Fruit fly (Drosophila melanogaster) whole organism, embryonic: Measurements from ENCODE around the gene CG12974.

Experiments
- Antp ChIP-seq: fragments of 200-800 bp; sonication (Bioruptor generic); optimal IDR thresholded peaks from 3 replicates; lab custom pipeline; 2016; ENCODE audit warnings: missing biosample characterization, missing genetic modification characterization
- C15 ChIP-seq: fragments of 200-800 bp; sonication (Bioruptor generic); IDR thresholded peaks from 3 replicates; pipeline ENCODE4 v1.3.6; 2022; ENCODE audit warnings: missing biosample characterization, missing genetic modification characterization
- CG10979 ChIP-seq: fragments of 200-800 bp; sonication (Bioruptor generic); optimal IDR thresholded peaks from 2 replicates; lab custom pipeline; 2018; ENCODE audit warnings: missing biosample characterization, mild to moderate bottlenecking, missing genetic modification characterization, moderate library complexity
- CG11085 ChIP-seq: fragments of 200-800 bp; sonication (Bioruptor generic); IDR thresholded peaks from 2 replicates; pipeline ENCODE4 v1.3.6; 2022; ENCODE audit warnings: missing biosample characterization, missing genetic modification characterization
- CG11560 ChIP-seq: fragments of 200-800 bp; sonication (Bioruptor generic); IDR thresholded peaks from 3 replicates; pipeline ENCODE4 v1.3.6; 2022; ENCODE audit warnings: missing biosample characterization, missing genetic modification characterization
- CG12219 ChIP-seq: fragments of 200-800 bp; sonication (Bioruptor generic); optimal IDR thresholded peaks from 3 replicates; lab custom pipeline; 2018; ENCODE audit warnings: missing biosample characterization, mild to moderate bottlenecking, missing genetic modification characterization
- CG13123 ChIP-seq: fragments of 200-800 bp; sonication (Bioruptor generic); optimal IDR thresholded peaks from 2 replicates; lab custom pipeline; 2016; ENCODE audit warnings: missing biosample characterization, missing genetic modification characterization
- CG13624 ChIP-seq: fragments of 200-800 bp; sonication (Bioruptor generic); optimal IDR thresholded peaks from 2 replicates; lab custom pipeline; 2016; ENCODE audit warnings: missing biosample characterization, missing genetic modification characterization
- CG13894 ChIP-seq: fragments of 200-800 bp; sonication (Bioruptor generic); optimal IDR thresholded peaks from 3 replicates; lab custom pipeline; 2018; ENCODE audit warnings: missing biosample characterization, mild to moderate bottlenecking, missing genetic modification characterization, moderate library complexity
- CG15073 ChIP-seq: fragments of 200-800 bp; sonication (Bioruptor generic); optimal IDR thresholded peaks from 2 replicates; lab custom pipeline; 2016; ENCODE audit warnings: missing biosample characterization, missing genetic modification characterization
- CG17829 ChIP-seq: fragments of 200-800 bp; optimal IDR thresholded peaks from 2 replicates; lab custom pipeline; 2019; ENCODE audit warnings: missing biosample characterization, mild to moderate bottlenecking, missing genetic modification characterization, moderate library complexity
- CG2129 ChIP-seq: fragments of 200-800 bp; sonication (Bioruptor generic); IDR thresholded peaks from 2 replicates; pipeline ENCODE4 v1.3.6; 2022; ENCODE audit warnings: missing biosample characterization, missing genetic modification characterization; ENCODE audit not compliant: partially characterized antibody
- CG30431 ChIP-seq: fragments of 200-800 bp; sonication (Bioruptor generic); optimal IDR thresholded peaks from 2 replicates; lab custom pipeline; 2017; ENCODE audit warnings: missing biosample characterization, missing genetic modification characterization
- CG31441 ChIP-seq: fragments of 200-800 bp; sonication (Bioruptor generic); IDR thresholded peaks from 2 replicates; pipeline ENCODE4 v1.3.6; 2022; ENCODE audit warnings: missing biosample characterization, missing genetic modification characterization
- CG3281 ChIP-seq: fragments of 200-800 bp; sonication (Bioruptor generic); optimal IDR thresholded peaks from 3 replicates; lab custom pipeline; 2017; ENCODE audit warnings: missing biosample characterization, mild to moderate bottlenecking, missing genetic modification characterization
- CG4617 ChIP-seq: fragments of 200-800 bp; sonication (Bioruptor generic); optimal IDR thresholded peaks from 3 replicates; lab custom pipeline; 2016; ENCODE audit warnings: missing biosample characterization, missing genetic modification characterization, borderline replicate concordance
- CG7556 ChIP-seq: fragments of 200-800 bp; sonication (Bioruptor generic); optimal IDR thresholded peaks from 2 replicates; lab custom pipeline; 2017; ENCODE audit warnings: missing biosample characterization, mild to moderate bottlenecking, missing genetic modification characterization
- CG9609 ChIP-seq: fragments of 200-800 bp; sonication (Bioruptor generic); optimal IDR thresholded peaks from 3 replicates; lab custom pipeline; 2016; ENCODE audit warnings: missing biosample characterization, missing genetic modification characterization
- CTCF ChIP-seq: fragments of 200-800 bp; sonication (Bioruptor generic); optimal IDR thresholded peaks from 2 replicates; lab custom pipeline; 2017; ENCODE audit warnings: missing biosample characterization, mild to moderate bottlenecking, missing genetic modification characterization, moderate library complexity
- D19A ChIP-seq: fragments of 200-800 bp; optimal IDR thresholded peaks from 3 replicates; lab custom pipeline; 2019; ENCODE audit warnings: missing biosample characterization, mild to moderate bottlenecking, missing genetic modification characterization, moderate library complexity
- Dip2 ChIP-seq: fragments of 200-800 bp; sonication (Bioruptor generic); IDR thresholded peaks from 2 replicates; pipeline ENCODE4 v1.3.6; 2022; ENCODE audit warnings: missing biosample characterization, missing genetic modification characterization
- E2f2 ChIP-seq: fragments of 200-800 bp; sonication (Bioruptor generic); IDR thresholded peaks from 2 replicates; pipeline ENCODE4 v1.3.6; 2022; ENCODE audit warnings: missing biosample characterization, missing genetic modification characterization
- Ets65A ChIP-seq: fragments of 200-800 bp; sonication (Bioruptor generic); peaks from one replicate; lab custom pipeline; 2016; ENCODE audit warnings: missing biosample characterization, missing genetic modification characterization
- Ets97D ChIP-seq: fragments of 200-800 bp; sonication (Bioruptor generic); optimal IDR thresholded peaks from 3 replicates; lab custom pipeline; 2016; ENCODE audit warnings: missing biosample characterization, missing genetic modification characterization
- Gsc ChIP-seq: fragments of 200-800 bp; sonication (Bioruptor generic); IDR thresholded peaks from 2 replicates; pipeline ENCODE4 v1.3.6; 2022; ENCODE audit warnings: missing biosample characterization, missing genetic modification characterization
- H2.0 ChIP-seq: fragments of 200-800 bp; sonication (Bioruptor generic); IDR thresholded peaks from 2 replicates; pipeline ENCODE4 v1.3.6; 2022; ENCODE audit warnings: missing biosample characterization, missing genetic modification characterization
- Hand ChIP-seq: fragments of 200-800 bp; sonication (Bioruptor generic); optimal IDR thresholded peaks from 2 replicates; lab custom pipeline; 2017; ENCODE audit warnings: mild to moderate bottlenecking, missing biosample characterization, missing genetic modification reagents, missing genetic modification characterization
- Hr51 ChIP-seq, 2 experiments: fragments of 200-800 bp; sonication (Bioruptor generic); optimal IDR thresholded peaks; 2 replicates in 1 of 2; 3 replicates in 1 of 2; lab custom pipeline; 2016 to 2018; ENCODE audit warnings: missing biosample characterization in 2 of 2, missing genetic modification characterization in 2 of 2, mild to moderate bottlenecking in 1 of 2, moderate library complexity in 1 of 2
- MESR4 ChIP-seq: fragments of 200-800 bp; sonication (Bioruptor generic); optimal IDR thresholded peaks from 2 replicates; lab custom pipeline; 2018; ENCODE audit warnings: missing biosample characterization, mild to moderate bottlenecking, missing genetic modification characterization, moderate library complexity
- Mes4 ChIP-seq: fragments of 200-800 bp; sonication (Bioruptor generic); optimal IDR thresholded peaks from 2 replicates; lab custom pipeline; 2016; ENCODE audit warnings: missing biosample characterization, missing genetic modification characterization
- Six4 ChIP-seq: fragments of 200-800 bp; sonication (Bioruptor generic); optimal IDR thresholded peaks from 2 replicates; lab custom pipeline; 2016; ENCODE audit warnings: missing biosample characterization, missing genetic modification characterization
- Tbp ChIP-seq: fragments of >200 bp; optimal IDR thresholded peaks from 2 replicates; lab custom pipeline; 2018; ENCODE audit warnings: missing biosample characterization, missing genetic modification characterization
- Usf ChIP-seq: fragments of 200-800 bp; sonication (Bioruptor generic); optimal IDR thresholded peaks from 2 replicates; lab custom pipeline; 2017; ENCODE audit warnings: missing genotype, missing biosample characterization, missing genetic modification characterization
- Vsx1 ChIP-seq: fragments of 200-800 bp; sonication (Bioruptor generic); optimal IDR thresholded peaks from 2 replicates; lab custom pipeline; 2017; ENCODE audit warnings: missing biosample characterization, mild to moderate bottlenecking, missing genetic modification characterization, missing genetic modification reagents
- abd-A ChIP-seq: fragments of 200-800 bp; sonication (Bioruptor generic); optimal IDR thresholded peaks from 3 replicates; lab custom pipeline; 2019; ENCODE audit warnings: missing biosample characterization, mild to moderate bottlenecking, missing genetic modification characterization, moderate library complexity
- aop ChIP-seq: fragments of 200-800 bp; sonication (Bioruptor generic); IDR thresholded peaks from 2 replicates; pipeline ENCODE4 v1.3.6; 2022; ENCODE audit warnings: missing biosample characterization, missing genetic modification characterization
- chif ChIP-seq, 2 experiments: fragments of 200-800 bp; sonication (Bioruptor generic); optimal IDR thresholded peaks; 3 replicates each; lab custom pipeline; 2016; ENCODE audit warnings: missing biosample characterization in 2 of 2, missing genetic modification characterization in 2 of 2
- gce ChIP-seq: fragments of 200-800 bp; sonication (Bioruptor generic); IDR thresholded peaks from 3 replicates; pipeline ENCODE4 v1.3.6; 2022; ENCODE audit warnings: missing biosample characterization, missing genetic modification characterization
- grn ChIP-seq: fragments of 200-800 bp; sonication (Bioruptor generic); optimal IDR thresholded peaks from 3 replicates; lab custom pipeline; 2017; ENCODE audit warnings: missing biosample characterization, missing genetic modification characterization
- gt ChIP-seq: fragments of 200-800 bp; sonication (Bioruptor generic); IDR thresholded peaks from 2 replicates; pipeline ENCODE4 v1.3.6; 2022; ENCODE audit warnings: missing biosample characterization, missing genetic modification characterization
- nom ChIP-seq: fragments of 200-800 bp; sonication (Bioruptor generic); optimal IDR thresholded peaks from 2 replicates; lab custom pipeline; 2017; ENCODE audit warnings: missing biosample characterization, missing genetic modification characterization, mild to moderate bottlenecking, moderate library complexity, missing genetic modification reagents
- odd ChIP-seq: fragments of 200-800 bp; sonication (Bioruptor generic); optimal IDR thresholded peaks from 2 replicates; lab custom pipeline; 2017; ENCODE audit warnings: missing biosample characterization, mild to moderate bottlenecking, missing genetic modification characterization
- ranshi ChIP-seq: fragments of 200-800 bp; sonication (Bioruptor generic); IDR thresholded peaks from 2 replicates; pipeline ENCODE4 v1.3.6; 2022; ENCODE audit warnings: missing biosample characterization, missing genetic modification characterization
- sens-2 ChIP-seq: fragments of 200-800 bp; sonication (Bioruptor generic); IDR thresholded peaks from 2 replicates; pipeline ENCODE4 v1.3.6; 2022; ENCODE audit warnings: missing biosample characterization, missing genetic modification characterization
- sqz ChIP-seq: fragments of 200-800 bp; sonication (Bioruptor generic); optimal IDR thresholded peaks from 3 replicates; lab custom pipeline; 2018; ENCODE audit warnings: missing biosample characterization, mild to moderate bottlenecking, missing genetic modification characterization
- stwl ChIP-seq: fragments of 200-800 bp; sonication (Bioruptor generic); optimal IDR thresholded peaks from 3 replicates; lab custom pipeline; 2018; ENCODE audit warnings: missing biosample characterization, mild to moderate bottlenecking, missing genetic modification characterization, moderate library complexity
- tap ChIP-seq: fragments of 200-800 bp; optimal IDR thresholded peaks from 3 replicates; lab custom pipeline; 2019; ENCODE audit warnings: missing biosample characterization, mild to moderate bottlenecking, missing genetic modification characterization, moderate library complexity
- trem ChIP-seq: fragments of 200-800 bp; optimal IDR thresholded peaks from 3 replicates; lab custom pipeline; 2019; ENCODE audit warnings: missing biosample characterization, mild to moderate bottlenecking, missing genetic modification characterization, moderate library complexity
- zf30C ChIP-seq: fragments of 200-800 bp; sonication (Bioruptor generic); optimal IDR thresholded peaks from 3 replicates; lab custom pipeline; 2018; ENCODE audit warnings: missing biosample characterization, mild to moderate bottlenecking, missing genetic modification characterization

The CG12974 gene

DNA sequence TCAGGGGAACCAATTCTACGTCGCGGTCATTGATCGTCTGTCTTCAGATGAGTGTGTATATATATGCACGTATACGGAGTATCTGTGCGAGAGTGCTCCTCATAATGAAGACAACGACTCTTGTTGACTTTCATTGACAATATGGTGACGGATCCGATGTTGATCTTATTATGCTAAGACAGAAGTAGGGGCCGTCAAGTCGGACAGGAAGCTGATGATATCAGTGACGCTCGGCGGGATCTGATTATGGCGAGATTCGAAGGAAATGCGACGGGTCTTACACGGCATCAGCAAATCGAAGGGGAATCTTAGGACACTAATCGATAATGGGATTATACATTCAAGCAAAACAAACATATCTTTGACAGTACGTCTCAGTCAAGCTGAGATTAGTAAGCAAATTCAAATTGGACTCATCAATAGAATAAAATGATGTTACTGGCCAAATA is 31.2 kb downstream of the CG12974 start:
- TF ChIP-seq Ets65A (GFP tag; lab: Kevin White, UChicago) (peak; percentile 74), nom (peak; percentile 5), stwl (tag; lab: Kevin White, UChicago) (no peak)

- peak; percentile 19 for TF ChIP-seq CG12219 (GFP tag; lab: Kevin White, UChicago)
- no peak for TF ChIP-seq gt (GFP tag; lab: Robert Waterston, UW)
- TF ChIP-seq Vsx1, result no peak
- TF ChIP-seq chif (GFP tag; optimal IDR thresholded peaks at IDR 0.05; lab: Kevin White, UChicago), result peak; percentile 36 to 52
- no peak for TF ChIP-seq Hand (GFP tag; lab: Kevin White, UChicago)
- no peak for TF ChIP-seq Mes4 (GFP tag; lab: Kevin White, UChicago)
- TF ChIP-seq Hr51 (GFP tag; optimal IDR thresholded peaks at IDR 0.05; lab: Kevin White, UChicago), result peak in 1 of 2 experiments; percentile 69
- no peak for TF ChIP-seq Usf (GFP tag; lab: Kevin White, UChicago)
- TF ChIP-seq Antp (GFP tag; lab: Kevin White, UChicago), result no peak
- no peak for TF ChIP-seq CG30431
- no peak for TF ChIP-seq CG13123 (GFP tag; lab: Kevin White, UChicago)
- TF ChIP-seq sqz (GFP tag; lab: Kevin White, UChicago), result no peak
- no peak for TF ChIP-seq CG15073
- no peak for TF ChIP-seq CG11560 (tag; lab: Robert Waterston, UW)
- TF ChIP-seq CG31441 (GFP tag; lab: Robert Waterston, UW), result peak; percentile 65
- no peak for TF ChIP-seq CG13624
- TF ChIP-seq CTCF (GFP tag; lab: Kevin White, UChicago), result no peak
- TF ChIP-seq CG10979 (tag; lab: Kevin White, UChicago), result peak; percentile 73
- peak; percentile 20; the same call in 1 of the 2 replicates for TF ChIP-seq ranshi
- peak; percentile 55 for TF ChIP-seq tap (tag; lab: Kevin White, UChicago)
- no peak for TF ChIP-seq odd (GFP tag; lab: Kevin White, UChicago)
- TF ChIP-seq CG13894 (tag; lab: Kevin White, UChicago), result no peak
- peak; percentile 36 for TF ChIP-seq D19A (tag; lab: Kevin White, UChicago)
- TF ChIP-seq CG4617 (GFP tag; lab: Kevin White, UChicago), result no peak
- no peak for TF ChIP-seq abd-A (tag; lab: Kevin White, UChicago)
- no peak for TF ChIP-seq Ets97D
- TF ChIP-seq grn (GFP tag; lab: Kevin White, UChicago), result peak; percentile 1
- TF ChIP-seq MESR4 (GFP tag; lab: Kevin White, UChicago), result no peak
- peak; percentile 10 for TF ChIP-seq Six4 (GFP tag; lab: Kevin White, UChicago)
- TF ChIP-seq CG11085, result 0 out of 2 replicates have a peak, but pooled peaks have one; percentile 18
- TF ChIP-seq E2f2 (GFP tag; lab: Robert Waterston, UW), result peak; percentile 34; the same call in 1 of the 2 replicates
- TF ChIP-seq CG3281, result no peak
- TF ChIP-seq Dip2 (GFP tag; lab: Robert Waterston, UW), result no peak
- TF ChIP-seq trem, result peak; percentile 47
- TF ChIP-seq zf30C (GFP tag; lab: Kevin White, UChicago), result no peak
- no peak for TF ChIP-seq Tbp (GFP tag; lab: Kevin White, UChicago)
- TF ChIP-seq CG9609 (GFP tag; lab: Kevin White, UChicago), result no peak
- no peak for TF ChIP-seq CG2129 (GFP tag; lab: Robert Waterston, UW)
- no peak for TF ChIP-seq gce
- TF ChIP-seq CG17829 (tag; lab: Kevin White, UChicago), result peak; percentile 65
- no peak for TF ChIP-seq aop (GFP tag; lab: Robert Waterston, UW)
- no peak for TF ChIP-seq sens-2 (GFP tag; lab: Robert Waterston, UW)
- TF ChIP-seq C15 (GFP tag; lab: Robert Waterston, UW), result no peak
- TF ChIP-seq Gsc (GFP tag; lab: Robert Waterston, UW), result no peak
- TF ChIP-seq H2.0 (GFP tag; lab: Robert Waterston, UW), result no peak
- peak; percentile 13 for TF ChIP-seq CG7556
Observed at dm6 chr3L:21253761-21254523, 31.8 kb downstream of the CG12974 start.
